Fruit fly (Drosophila melanogaster): ENCODE results near the gene St2.
A peak's percentile ranks its signal among the peaks of the same experiment; 100 is the strongest.

- peak; percentile 88 for TF ChIP-seq psq (optimal IDR thresholded peaks at IDR 0.05)
- TF ChIP-seq insv (optimal IDR thresholded peaks at IDR 0.05): no peak
Measured at dm6 chr3R:9236070-9236492, 15.6 kb upstream of the St2 start.

Data from Kc167 (cell line).